Fruit fly (Drosophila melanogaster): ENCODE data around the gene CG31287.

DNA sequence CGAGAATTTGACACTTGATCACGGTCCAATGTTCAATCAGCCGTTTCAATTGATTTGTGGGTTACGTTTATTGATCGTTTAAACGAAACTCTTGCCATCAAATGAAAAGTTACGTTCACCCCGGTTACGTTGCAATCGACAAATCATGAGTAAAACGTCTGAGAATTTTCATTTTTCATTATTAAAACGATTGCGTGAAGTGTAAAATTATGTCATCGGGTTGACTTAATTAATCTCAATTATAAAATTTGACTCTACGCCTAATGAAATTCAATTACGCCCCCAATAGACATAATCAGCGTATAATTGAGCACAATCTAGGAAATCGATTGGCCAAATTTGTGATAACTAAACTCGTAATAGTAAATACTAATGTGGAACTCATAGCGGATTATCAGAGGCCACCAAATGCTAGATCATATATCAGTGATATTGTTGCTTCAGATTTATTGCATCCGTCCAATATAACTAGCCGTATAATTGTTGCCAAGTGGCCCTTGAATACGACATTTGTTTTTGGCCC lies 2.6 kb upstream of the CG31287 start:
- TF ChIP-seq CG8478 (optimal IDR thresholded peaks at IDR 0.05) (no peak), CTCF (optimal IDR thresholded peaks at IDR 0.05) (no peak)
